Fruit fly (Drosophila melanogaster) whole organism, embryonic: Measurements from ENCODE around the gene CG8562.

ENCODE experiments used
- Adf1 ChIP-seq: fragments of 200-800 bp; sonication (Bioruptor generic); IDR thresholded peaks from 2 replicates; pipeline ENCODE4 v1.3.6; 2022; ENCODE audit warnings: missing biosample characterization, missing genetic modification characterization
- CG10654 ChIP-seq: fragments of 200-800 bp; sonication (Bioruptor generic); optimal IDR thresholded peaks from 2 replicates; lab custom pipeline; 2016; ENCODE audit warnings: missing biosample characterization, missing genetic modification characterization
- CG11093 ChIP-seq: fragments of 200-800 bp; sonication (Bioruptor generic); IDR thresholded peaks from 3 replicates; pipeline ENCODE4 v1.3.6; 2022; ENCODE audit warnings: missing biosample characterization, missing genetic modification characterization
- CG11504 ChIP-seq: fragments of 200-800 bp; sonication (Bioruptor generic); optimal IDR thresholded peaks from 3 replicates; lab custom pipeline; 2019; ENCODE audit warnings: missing biosample characterization, mild to moderate bottlenecking, missing genetic modification characterization, moderate library complexity
- CG12071 ChIP-seq: fragments of 200-800 bp; sonication (Bioruptor generic); optimal IDR thresholded peaks from 3 replicates; lab custom pipeline; 2018; ENCODE audit warnings: missing biosample characterization, mild to moderate bottlenecking, missing genetic modification characterization
- CG12942 ChIP-seq: fragments of 200-800 bp; sonication (Bioruptor generic); optimal IDR thresholded peaks from 3 replicates; lab custom pipeline; 2016; ENCODE audit warnings: missing biosample characterization, missing genetic modification characterization
- CG13424 ChIP-seq: fragments of 200-800 bp; sonication (Bioruptor generic); optimal IDR thresholded peaks from 2 replicates; lab custom pipeline; 2019; ENCODE audit warnings: missing biosample characterization, mild to moderate bottlenecking, missing genetic modification characterization, moderate library complexity
- CG13894 ChIP-seq: fragments of 200-800 bp; sonication (Bioruptor generic); optimal IDR thresholded peaks from 3 replicates; lab custom pipeline; 2018; ENCODE audit warnings: missing biosample characterization, mild to moderate bottlenecking, missing genetic modification characterization, moderate library complexity
- CG15479 ChIP-seq: fragments of 200-800 bp; sonication (Bioruptor generic); optimal IDR thresholded peaks from 3 replicates; lab custom pipeline; 2019; ENCODE audit warnings: missing biosample characterization, mild to moderate bottlenecking, missing genetic modification characterization, moderate library complexity
- CG1602 ChIP-seq: fragments of 200-800 bp; sonication (Bioruptor generic); optimal IDR thresholded peaks from 3 replicates; lab custom pipeline; 2016; ENCODE audit warnings: missing biosample characterization, missing genetic modification characterization
- CG18599 ChIP-seq: fragments of 200-800 bp; sonication (Bioruptor generic); optimal IDR thresholded peaks from 3 replicates; lab custom pipeline; 2017; ENCODE audit warnings: missing biosample characterization, missing genetic modification characterization, mild to moderate bottlenecking, moderate library complexity, missing genetic modification reagents
- CG2116 ChIP-seq: fragments of 200-800 bp; sonication (Bioruptor generic); optimal IDR thresholded peaks from 3 replicates; lab custom pipeline; 2018; ENCODE audit warnings: missing biosample characterization, mild to moderate bottlenecking, missing genetic modification characterization
- CG2875 ChIP-seq: fragments of 200-800 bp; sonication (Bioruptor generic); optimal IDR thresholded peaks from 2 replicates; lab custom pipeline; 2017; ENCODE audit warnings: missing biosample characterization, mild to moderate bottlenecking, missing genetic modification characterization, missing genetic modification reagents
- CG3065 ChIP-seq: fragments of 200-800 bp; sonication (Bioruptor generic); optimal IDR thresholded peaks from 2 replicates; lab custom pipeline; 2016; ENCODE audit warnings: missing biosample characterization, missing genetic modification characterization
- CG3838 ChIP-seq: fragments of 200-800 bp; sonication (Bioruptor generic); optimal IDR thresholded peaks from 3 replicates; lab custom pipeline; 2016; ENCODE audit warnings: missing biosample characterization, missing genetic modification characterization
- CG4617 ChIP-seq: fragments of 200-800 bp; sonication (Bioruptor generic); optimal IDR thresholded peaks from 3 replicates; lab custom pipeline; 2016; ENCODE audit warnings: missing biosample characterization, missing genetic modification characterization, borderline replicate concordance
- CG7372 ChIP-seq: fragments of 200-800 bp; sonication (Bioruptor generic); IDR thresholded peaks from 2 replicates; pipeline ENCODE4 v1.3.6; 2022; ENCODE audit warnings: missing biosample characterization, missing genetic modification characterization
- CG7987 ChIP-seq: fragments of 200-800 bp; sonication (Bioruptor generic); optimal IDR thresholded peaks from 2 replicates; lab custom pipeline; 2018; ENCODE audit warnings: missing biosample characterization, mild to moderate bottlenecking, missing genetic modification characterization, moderate library complexity
- CG8290 ChIP-seq, 3 experiments: fragments of 200-800 bp; sonication (Bioruptor generic); optimal IDR thresholded peaks; 2 replicates each; lab custom pipeline; 2016 to 2019; ENCODE audit warnings: missing biosample characterization in 3 of 3, missing genetic modification characterization in 3 of 3, mild to moderate bottlenecking in 2 of 3, moderate library complexity in 1 of 3
- CoRest ChIP-seq: fragments of 200-800 bp; sonication (Bioruptor generic); optimal IDR thresholded peaks from 3 replicates; lab custom pipeline; 2018; ENCODE audit warnings: missing biosample characterization, mild to moderate bottlenecking, missing genetic modification characterization, moderate library complexity
- Deaf1 ChIP-seq: fragments of 200-800 bp; optimal IDR thresholded peaks from 3 replicates; lab custom pipeline; 2019; ENCODE audit warnings: missing biosample characterization, mild to moderate bottlenecking, missing genetic modification characterization, moderate library complexity
- Dfd ChIP-seq, 2 experiments: fragments of >200 bp; optimal IDR thresholded peaks; 2 replicates each; lab custom pipeline; 2017; ENCODE audit warnings: missing biosample characterization in 2 of 2, missing genetic modification characterization in 2 of 2
- Doc2 ChIP-seq: fragments of 200-800 bp; sonication (Bioruptor generic); IDR thresholded peaks from 2 replicates; pipeline ENCODE4 v1.3.6; 2022; ENCODE audit warnings: missing biosample characterization, missing genetic modification characterization
- Fer1 ChIP-seq: fragments of 200-800 bp; sonication (Bioruptor generic); optimal IDR thresholded peaks from 2 replicates; lab custom pipeline; 2017; ENCODE audit warnings: missing biosample characterization, mild to moderate bottlenecking, missing genetic modification characterization
- H2.0 ChIP-seq: fragments of 200-800 bp; sonication (Bioruptor generic); IDR thresholded peaks from 2 replicates; pipeline ENCODE4 v1.3.6; 2022; ENCODE audit warnings: missing biosample characterization, missing genetic modification characterization
- HLH3B ChIP-seq: fragments of 200-800 bp; sonication (Bioruptor generic); IDR thresholded peaks from 2 replicates; pipeline ENCODE4 v1.3.6; 2022; ENCODE audit warnings: missing biosample characterization, missing genetic modification characterization
- Jarid2 ChIP-seq: fragments of 200-800 bp; sonication (Bioruptor generic); optimal IDR thresholded peaks from 3 replicates; lab custom pipeline; 2017; ENCODE audit warnings: mild to moderate bottlenecking, missing biosample characterization, missing genetic modification reagents, missing genetic modification characterization
- Nf-YB ChIP-seq: fragments of 200-800 bp; sonication (Bioruptor generic); optimal IDR thresholded peaks from 3 replicates; lab custom pipeline; 2019; ENCODE audit warnings: missing biosample characterization, mild to moderate bottlenecking, missing genetic modification characterization, moderate library complexity
- Nf-YC ChIP-seq: fragments of 200-800 bp; optimal IDR thresholded peaks from 3 replicates; lab custom pipeline; 2019; ENCODE audit warnings: missing biosample characterization, mild to moderate bottlenecking, missing genetic modification characterization, moderate library complexity
- Opbp ChIP-seq: fragments of 200-800 bp; sonication (Bioruptor generic); IDR thresholded peaks from 3 replicates; pipeline ENCODE4 v1.3.6; 2022; ENCODE audit warnings: missing biosample characterization, missing genetic modification characterization; ENCODE audit not compliant: partially characterized antibody
- Rfx ChIP-seq: fragments of 200-800 bp; sonication (Bioruptor generic); IDR thresholded peaks from 2 replicates; pipeline ENCODE4 v1.3.6; 2022; ENCODE audit warnings: missing biosample characterization, missing genetic modification characterization
- abd-A ChIP-seq: fragments of 200-800 bp; sonication (Bioruptor generic); optimal IDR thresholded peaks from 3 replicates; lab custom pipeline; 2019; ENCODE audit warnings: missing biosample characterization, mild to moderate bottlenecking, missing genetic modification characterization, moderate library complexity
- amos ChIP-seq: fragments of 200-800 bp; sonication (Bioruptor generic); IDR thresholded peaks from 2 replicates; pipeline ENCODE4 v1.3.6; 2022; ENCODE audit warnings: missing biosample characterization, missing genetic modification characterization; ENCODE audit not compliant: partially characterized antibody
- bowl ChIP-seq: fragments of 200-800 bp; sonication (Bioruptor generic); IDR thresholded peaks from 2 replicates; pipeline ENCODE4 v1.3.6; 2022; ENCODE audit warnings: missing biosample characterization, missing genetic modification characterization
- caup ChIP-seq: fragments of 200-800 bp; sonication (Bioruptor generic); optimal IDR thresholded peaks from 3 replicates; lab custom pipeline; 2017; ENCODE audit warnings: missing biosample characterization, mild to moderate bottlenecking, missing genetic modification characterization, moderate library complexity; ENCODE audit not compliant: severe bottlenecking
- crol ChIP-seq: fragments of 200-800 bp; sonication (Bioruptor generic); IDR thresholded peaks from 2 replicates; pipeline ENCODE4 v1.3.6; 2022; ENCODE audit warnings: missing biosample characterization, missing genetic modification characterization
- ewg ChIP-seq: fragments of 200-800 bp; sonication (Bioruptor generic); optimal IDR thresholded peaks from 3 replicates; lab custom pipeline; 2017; ENCODE audit warnings: mild to moderate bottlenecking, missing biosample characterization, missing genetic modification reagents, missing genetic modification characterization
- fu2 ChIP-seq: fragments of 200-800 bp; sonication (Bioruptor generic); optimal IDR thresholded peaks from 2 replicates; lab custom pipeline; 2016; ENCODE audit warnings: missing biosample characterization, missing genetic modification characterization
- gcm ChIP-seq: fragments of 200-800 bp; sonication (Bioruptor generic); optimal IDR thresholded peaks from 2 replicates; lab custom pipeline; 2019; ENCODE audit warnings: missing biosample characterization, mild to moderate bottlenecking, missing genetic modification characterization, moderate library complexity
- jing ChIP-seq: fragments of 200-800 bp; sonication (Bioruptor generic); optimal IDR thresholded peaks from 2 replicates; lab custom pipeline; 2018; ENCODE audit warnings: missing biosample characterization, mild to moderate bottlenecking, missing genetic modification characterization
- kay ChIP-seq: fragments of 200-800 bp; sonication (Bioruptor generic); optimal IDR thresholded peaks from 2 replicates; lab custom pipeline; 2016; ENCODE audit warnings: missing biosample characterization, missing genetic modification characterization
- lab ChIP-seq: fragments of 200-800 bp; sonication (Bioruptor generic); optimal IDR thresholded peaks from 3 replicates; lab custom pipeline; 2017; ENCODE audit warnings: missing biosample characterization, missing genetic modification characterization, mild to moderate bottlenecking, moderate library complexity, missing genetic modification reagents
- mirr ChIP-seq: fragments of 200-800 bp; sonication (Bioruptor generic); optimal IDR thresholded peaks from 3 replicates; lab custom pipeline; 2018; ENCODE audit warnings: missing biosample characterization, mild to moderate bottlenecking, missing genetic modification characterization
- schlank ChIP-seq: fragments of 200-800 bp; sonication (Bioruptor generic); optimal IDR thresholded peaks from 2 replicates; lab custom pipeline; 2018; ENCODE audit warnings: missing biosample characterization, mild to moderate bottlenecking, missing genetic modification characterization
- seq ChIP-seq: fragments of 200-800 bp; sonication (Bioruptor generic); IDR thresholded peaks from 2 replicates; pipeline ENCODE4 v1.3.6; 2022; ENCODE audit warnings: missing biosample characterization, missing genetic modification characterization
- tin ChIP-seq: fragments of 200-800 bp; sonication (Bioruptor generic); optimal IDR thresholded peaks from 3 replicates; lab custom pipeline; 2016; ENCODE audit warnings: missing biosample characterization, missing genetic modification characterization
- trem ChIP-seq: fragments of 200-800 bp; optimal IDR thresholded peaks from 3 replicates; lab custom pipeline; 2019; ENCODE audit warnings: missing biosample characterization, mild to moderate bottlenecking, missing genetic modification characterization, moderate library complexity
- tx ChIP-seq: fragments of 200-800 bp; sonication (Bioruptor generic); optimal IDR thresholded peaks from 2 replicates; lab custom pipeline; 2016; ENCODE audit warnings: missing biosample characterization, missing genetic modification characterization
- wdn ChIP-seq: fragments of 200-800 bp; sonication (Bioruptor generic); IDR thresholded peaks from 2 replicates; pipeline ENCODE4 v1.3.6; 2022; ENCODE audit warnings: missing biosample characterization, missing genetic modification characterization

The CG8562 gene

dm6 chr3L:7422578-7422977 is 24.5 kb downstream of the CG8562 start:
- TF ChIP-seq mirr (GFP tag; lab: Kevin White, UChicago) (peak; percentile 42), CoRest (tag; lab: Kevin White, UChicago) (no peak), CG4617 (GFP tag; lab: Kevin White, UChicago) (no peak), CG12071 (peak; percentile 18), trem (tag; lab: Kevin White, UChicago) (no peak), kay (no peak), crol (GFP tag; lab: Robert Waterston, UW) (peak; percentile 95), H2.0 (GFP tag; lab: Robert Waterston, UW) (no peak), tx (GFP tag; lab: Kevin White, UChicago) (no peak), CG11504 (tag; lab: Kevin White, UChicago) (peak; percentile 99), CG12942 (GFP tag; lab: Kevin White, UChicago) (no peak), schlank (tag; lab: Kevin White, UChicago) (no peak), ewg (GFP tag; lab: Kevin White, UChicago) (peak; percentile 91), CG7372 (GFP tag; lab: Robert Waterston, UW) (peak; percentile 69), jing (no peak), Deaf1 (peak; percentile 94), Nf-YB (GFP tag; lab: Kevin White, UChicago) (peak; percentile 72), CG2875 (no peak), Nf-YC (tag; lab: Kevin White, UChicago) (peak; percentile 90), CG13424 (tag; lab: Kevin White, UChicago) (no peak), CG7987 (GFP tag; lab: Kevin White, UChicago) (no peak), abd-A (tag; lab: Kevin White, UChicago) (peak; percentile 89), CG15479 (no peak)

- TF ChIP-seq Rfx (peak; percentile 46), CG1602 (GFP tag; lab: Kevin White, UChicago) (no peak), lab (GFP tag; lab: Kevin White, UChicago) (peak; percentile 13), abd-A (tag; lab: Kevin White, UChicago) (peak; percentile 94), CG11093 (GFP tag; lab: Robert Waterston, UW) (no peak), CG2116 (GFP tag; lab: Kevin White, UChicago) (no peak), caup (peak; percentile 23), CG12071 (peak; percentile 1), CG18599 (GFP tag; lab: Kevin White, UChicago) (peak; percentile 34), CG8290 (GFP tag; optimal IDR thresholded peaks at IDR 0.05; lab: Kevin White, UChicago) (no peak), CG8290 (tag; optimal IDR thresholded peaks at IDR 0.05; lab: Kevin White, UChicago) (peak in 1 of 2 experiments; percentile 29), tin (GFP tag; lab: Kevin White, UChicago) (no peak), fu2 (GFP tag; lab: Kevin White, UChicago) (no peak), Opbp (GFP tag; lab: Robert Waterston, UW) (no peak), CG3838 (no peak), CG3065 (GFP tag; lab: Kevin White, UChicago) (no peak), CG10654 (GFP tag; lab: Kevin White, UChicago) (no peak), gcm (GFP tag; lab: Kevin White, UChicago) (no peak), amos (peak; percentile 16; the same call in 1 of the 2 replicates), HLH3B (GFP tag; lab: Robert Waterston, UW) (0 out of 2 replicates have a peak, but pooled peaks have one; percentile 22), bowl (GFP tag; lab: Robert Waterston, UW) (no peak), Dfd (GFP tag; optimal IDR thresholded peaks at IDR 0.05; lab: Kevin White, UChicago) (no peak), Jarid2 (peak; percentile 63), Fer1 (GFP tag; lab: Kevin White, UChicago) (peak; percentile 27), Adf1 (GFP tag; lab: Robert Waterston, UW) (peak; percentile 38; the same call in 1 of the 2 replicates), Nf-YC (tag; lab: Kevin White, UChicago) (peak; percentile 85), seq (peak; percentile 7; the same call in 1 of the 2 replicates), wdn (GFP tag; lab: Robert Waterston, UW) (no peak), Doc2 (GFP tag; lab: Robert Waterston, UW) (no peak), CG13894 (tag; lab: Kevin White, UChicago) (peak; percentile 84)
Observed at dm6 chr3L:7423517-7423916, 25.4 kb downstream of the CG8562 start, which contains the start of gene CG42458. TSS of gene CG42458 (plus strand) at chr3L:7423827.
